Worm (Caenorhabditis elegans) whole organism, early embryonic: ENCODE data around the gene K08B12.1.
A peak's percentile ranks its signal among the peaks of the same experiment; 100 is the strongest.

Experiments
- ama-1 ChIP-seq: fragments of 150-350 bp; optimal IDR thresholded peaks from 2 replicates; lab custom pipeline; 2014
- ceh-13 ChIP-seq: fragments of 200-800 bp; sonication (Bioruptor generic); optimal IDR thresholded peaks from 2 replicates; lab custom pipeline; 2018; ENCODE audit warnings: mild to moderate bottlenecking, missing genetic modification characterization, missing compliant biosample characterization
- ceh-36 ChIP-seq: sonication (generic microtip); optimal IDR thresholded peaks from 2 replicates; lab custom pipeline; 2016; ENCODE audit warnings: missing genetic modification characterization, inconsistent platforms, missing compliant biosample characterization
- hnd-1 ChIP-seq: sonication (generic microtip); optimal IDR thresholded peaks from 2 replicates; lab custom pipeline; 2016; ENCODE audit warnings: missing genetic modification characterization, missing compliant biosample characterization
- pes-1 ChIP-seq: fragments of 200-800 bp; sonication (Bioruptor generic); IDR thresholded peaks from 2 replicates; pipeline ENCODE4 v1.3.6; 2022; ENCODE audit warnings: missing genetic modification reagents, missing genetic modification characterization, missing compliant biosample characterization
- scrt-1 ChIP-seq: fragments of 200-800 bp; sonication (Bioruptor generic); IDR thresholded peaks from 2 replicates; pipeline ENCODE4 v1.3.6; 2022; ENCODE audit warnings: missing genetic modification characterization, missing compliant biosample characterization

- TF ChIP-seq ceh-36, result peak; percentile 54
- TF ChIP-seq hnd-1 (tag; lab: Kevin White, UChicago), result no peak
- no peak; the same call in 1 of the 2 replicates for TF ChIP-seq pes-1
- TF ChIP-seq ceh-13 (GFP tag; lab: Kevin White, UChicago), result peak; percentile 37
- TF ChIP-seq scrt-1 (GFP tag; lab: Robert Waterston, UW), result peak; percentile 74
- TF ChIP-seq ama-1 (lab: Kevin White, UChicago), result no peak
These were observed 8.2 kb downstream of the K08B12.1 start, which contains the start of gene mrck-1 for ce11 chrV:6267237-6267812.
